Worm (Caenorhabditis elegans): ENCODE measurements around the gene C04G2.5.

- TF ChIP-seq nhr-237 (tag; optimal IDR thresholded peaks at IDR 0.05) (no peak), pha-4 (GFP tag; IDR thresholded peaks at IDR 0.05) (no peak), pha-4 (tag; optimal IDR thresholded peaks at IDR 0.05) (no peak), nhr-48 (tag; optimal IDR thresholded peaks at IDR 0.05) (no peak), unc-39 (tag; optimal IDR thresholded peaks at IDR 0.05) (no peak), nhr-11 (tag; optimal IDR thresholded peaks at IDR 0.05) (no peak)
Observed at ce11 chrIV:10137804-10138203, 42.7 kb upstream of the C04G2.5 start, which contains the start of gene K08F4.12.

Measured in whole organism, L4 larva.